Fruit fly (Drosophila melanogaster): ENCODE results near the gene Arp5.

Gene Arp5

dm6 chr3R:18223434-18223833 lies 38.1 kb downstream of the Arp5 start, which contains the start of the genes mTerf5 and Non3 (continued):
- TF ChIP-seq zfh2 (GFP tag; optimal IDR thresholded peaks at IDR 0.05) (peak; percentile 45), pho (GFP tag; optimal IDR thresholded peaks at IDR 0.05) (peak; percentile 32), BtbVII (GFP tag; optimal IDR thresholded peaks at IDR 0.05) (no peak), Scr (GFP tag; IDR thresholded peaks at IDR 0.05; ENCODE audit: partially characterized antibody) (peak; percentile 94), gcm (GFP tag; optimal IDR thresholded peaks at IDR 0.05) (peak; percentile 73), insv (GFP tag; optimal IDR thresholded peaks at IDR 0.05) (peak in 1 of 2 experiments; percentile 26), bbx (GFP tag; IDR thresholded peaks at IDR 0.05; ENCODE audit: partially characterized antibody) (peak; percentile 72; the same call in 1 of the 2 replicates), schlank (tag; optimal IDR thresholded peaks at IDR 0.05) (no peak), CG1529 (GFP tag; optimal IDR thresholded peaks at IDR 0.05) (no peak), stwl (tag; optimal IDR thresholded peaks at IDR 0.05) (peak; percentile 67), sisA (GFP tag; IDR thresholded peaks at IDR 0.05) (peak; percentile 29; the same call in 1 of the 2 replicates), Elba2 (GFP tag; optimal IDR thresholded peaks at IDR 0.05) (no peak), CG4328 (GFP tag; optimal IDR thresholded peaks at IDR 0.05) (peak; percentile 41), Vsx1 (GFP tag; optimal IDR thresholded peaks at IDR 0.05) (peak; percentile 27), amos (GFP tag; IDR thresholded peaks at IDR 0.05; ENCODE audit: partially characterized antibody) (peak; percentile 84), tup (GFP tag; optimal IDR thresholded peaks at IDR 0.05) (no peak), CG17359 (tag; optimal IDR thresholded peaks at IDR 0.05) (peak; percentile 38), Hr51 (GFP tag; optimal IDR thresholded peaks at IDR 0.05) (peak in 1 of 2 experiments; percentile 46), Neu2 (GFP tag; optimal IDR thresholded peaks at IDR 0.05; ENCODE audit: borderline replicate concordance) (no peak), CG10654 (GFP tag; optimal IDR thresholded peaks at IDR 0.05) (peak; percentile 56), HLH4C (GFP tag; IDR thresholded peaks at IDR 0.05; ENCODE audit: partially characterized antibody) (peak; percentile 86), Dip3 (GFP tag; optimal IDR thresholded peaks at IDR 0.05) (peak; percentile 8), CG15601 (tag; optimal IDR thresholded peaks at IDR 0.05) (peak; percentile 54), knrl (GFP tag; IDR thresholded peaks at IDR 0.05; ENCODE audit: partially characterized antibody) (peak; percentile 92), CG10321 (GFP tag; IDR thresholded peaks at IDR 0.05) (no peak), CG9876 (GFP tag; optimal IDR thresholded peaks at IDR 0.05) (no peak), CG11504 (tag; optimal IDR thresholded peaks at IDR 0.05) (peak; percentile 69), Trl (optimal IDR thresholded peaks at IDR 0.05) (no peak), Trl (GFP tag; optimal IDR thresholded peaks at IDR 0.05) (no peak), Ets65A (GFP tag) (peak; percentile 83), CG13287 (GFP tag; IDR thresholded peaks at IDR 0.05; ENCODE audit: partially characterized antibody) (peak; percentile 95), sim (GFP tag; IDR thresholded peaks at IDR 0.05) (no peak), Dip2 (GFP tag; IDR thresholded peaks at IDR 0.05) (no peak), Sin3A (optimal IDR thresholded peaks at IDR 0.05) (no peak), HmgZ (tag; optimal IDR thresholded peaks at IDR 0.05) (peak; percentile 55), CG11456 (GFP tag; IDR thresholded peaks at IDR 0.05) (peak; percentile 38; the same call in 1 of the 3 replicates), Lpt (GFP tag; optimal IDR thresholded peaks at IDR 0.05) (no peak), CG4617 (GFP tag; optimal IDR thresholded peaks at IDR 0.05; ENCODE audit: borderline replicate concordance) (peak; percentile 61), CG17802 (tag; optimal IDR thresholded peaks at IDR 0.05) (no peak), CG8388 (GFP tag; optimal IDR thresholded peaks at IDR 0.05) (peak; percentile 61), NFAT (GFP tag; IDR thresholded peaks at IDR 0.05) (no peak), CG18764 (GFP tag; optimal IDR thresholded peaks at IDR 0.05) (peak; percentile 47), usp (GFP tag; optimal IDR thresholded peaks at IDR 0.05) (no peak), CG2120 (GFP tag; optimal IDR thresholded peaks at IDR 0.05) (peak; percentile 63), CG12744 (GFP tag; optimal IDR thresholded peaks at IDR 0.05) (no peak), run (tag; optimal IDR thresholded peaks at IDR 0.05) (no peak), CG6683 (GFP tag; optimal IDR thresholded peaks at IDR 0.05) (peak; percentile 40), CG13894 (tag; optimal IDR thresholded peaks at IDR 0.05) (peak; percentile 47), E2f1 (GFP tag; IDR thresholded peaks at IDR 0.05) (peak; percentile 11; the same call in 1 of the 2 replicates), trh (GFP tag; optimal IDR thresholded peaks at IDR 0.05) (no peak), z (GFP tag; IDR thresholded peaks at IDR 0.05) (no peak)
